Fruit fly (Drosophila melanogaster) whole organism, embryonic: ENCODE data around the gene vir-1.

Experiments
- Abd-B ChIP-seq: fragments of 200-800 bp; sonication (Bioruptor generic); optimal IDR thresholded peaks from 2 replicates; lab custom pipeline; 2018; ENCODE audit warnings: missing biosample characterization, mild to moderate bottlenecking, missing genetic modification characterization, moderate library complexity
- Atf-2 ChIP-seq: fragments of 200-800 bp; sonication (Bioruptor generic); optimal IDR thresholded peaks from 2 replicates; lab custom pipeline; 2016; ENCODE audit warnings: missing biosample characterization, missing genetic modification characterization
- Blimp-1 ChIP-seq: fragments of 200-800 bp; sonication (Bioruptor generic); optimal IDR thresholded peaks from 3 replicates; lab custom pipeline; 2018; ENCODE audit warnings: missing biosample characterization, missing genetic modification characterization, mild to moderate bottlenecking, moderate library complexity, missing genetic modification reagents
- BtbVII ChIP-seq: fragments of 200-800 bp; sonication (Bioruptor generic); optimal IDR thresholded peaks from 3 replicates; lab custom pipeline; 2017; ENCODE audit warnings: missing biosample characterization, mild to moderate bottlenecking, missing genetic modification characterization
- CG1024 ChIP-seq: fragments of 200-800 bp; sonication (Bioruptor generic); IDR thresholded peaks from 2 replicates; pipeline ENCODE4 v1.3.6; 2022; ENCODE audit warnings: missing biosample characterization, missing genetic modification characterization
- CG11695 ChIP-seq: fragments of 200-800 bp; sonication (Bioruptor generic); IDR thresholded peaks from 3 replicates; pipeline ENCODE4 v1.3.6; 2022; ENCODE audit warnings: missing biosample characterization, missing genetic modification characterization
- CG12155 ChIP-seq: fragments of 200-800 bp; sonication (Bioruptor generic); optimal IDR thresholded peaks from 3 replicates; lab custom pipeline; 2016; ENCODE audit warnings: missing biosample characterization, missing genetic modification characterization
- CG13287 ChIP-seq: fragments of 200-800 bp; sonication (Bioruptor generic); IDR thresholded peaks from 2 replicates; pipeline ENCODE4 v1.3.6; 2022; ENCODE audit warnings: missing biosample characterization, missing genetic modification characterization; ENCODE audit not compliant: partially characterized antibody
- CG13424 ChIP-seq: fragments of 200-800 bp; sonication (Bioruptor generic); optimal IDR thresholded peaks from 2 replicates; lab custom pipeline; 2019; ENCODE audit warnings: missing biosample characterization, mild to moderate bottlenecking, missing genetic modification characterization, moderate library complexity
- CG14050 ChIP-seq: fragments of 200-800 bp; sonication (Bioruptor generic); IDR thresholded peaks from 3 replicates; pipeline ENCODE4 v1.3.6; 2022; ENCODE audit warnings: missing biosample characterization, missing genetic modification characterization
- CG14710 ChIP-seq: fragments of 200-800 bp; sonication (Bioruptor generic); optimal IDR thresholded peaks from 3 replicates; lab custom pipeline; 2019; ENCODE audit warnings: missing biosample characterization, mild to moderate bottlenecking, missing genetic modification characterization, moderate library complexity
- CG1647 ChIP-seq: fragments of 200-800 bp; sonication (Bioruptor generic); optimal IDR thresholded peaks from 3 replicates; lab custom pipeline; 2016; ENCODE audit warnings: missing biosample characterization, missing genetic modification characterization
- CG17612 ChIP-seq: fragments of 200-800 bp; sonication (Bioruptor generic); IDR thresholded peaks from 2 replicates; pipeline ENCODE4 v1.3.6; 2022; ENCODE audit warnings: missing biosample characterization, missing genetic modification characterization
- CG17802 ChIP-seq: fragments of 200-800 bp; sonication (Bioruptor generic); optimal IDR thresholded peaks from 2 replicates; lab custom pipeline; 2018; ENCODE audit warnings: missing biosample characterization, mild to moderate bottlenecking, missing genetic modification characterization, moderate library complexity
- CG30020 ChIP-seq: fragments of 200-800 bp; optimal IDR thresholded peaks from 2 replicates; lab custom pipeline; 2019; ENCODE audit warnings: missing biosample characterization, mild to moderate bottlenecking, missing genetic modification characterization, moderate library complexity
- CG30431 ChIP-seq: fragments of 200-800 bp; sonication (Bioruptor generic); optimal IDR thresholded peaks from 2 replicates; lab custom pipeline; 2017; ENCODE audit warnings: missing biosample characterization, missing genetic modification characterization
- CG31365 ChIP-seq: fragments of 200-800 bp; sonication (Bioruptor generic); optimal IDR thresholded peaks from 2 replicates; lab custom pipeline; 2018; ENCODE audit warnings: missing biosample characterization, mild to moderate bottlenecking, missing genetic modification characterization
- CG3163 ChIP-seq: fragments of 200-800 bp; sonication (Bioruptor generic); optimal IDR thresholded peaks from 3 replicates; lab custom pipeline; 2016; ENCODE audit warnings: missing biosample characterization, missing genetic modification characterization
- CG3281 ChIP-seq: fragments of 200-800 bp; sonication (Bioruptor generic); optimal IDR thresholded peaks from 3 replicates; lab custom pipeline; 2017; ENCODE audit warnings: missing biosample characterization, mild to moderate bottlenecking, missing genetic modification characterization
- CG34422 ChIP-seq: fragments of 200-800 bp; sonication (Bioruptor generic); IDR thresholded peaks from 3 replicates; pipeline ENCODE4 v1.3.6; 2022; ENCODE audit warnings: missing biosample characterization, missing genetic modification characterization
- CG4424 ChIP-seq: fragments of 200-800 bp; sonication (Bioruptor generic); optimal IDR thresholded peaks from 3 replicates; lab custom pipeline; 2016; ENCODE audit warnings: missing biosample characterization, missing genetic modification characterization
- CG4617 ChIP-seq: fragments of 200-800 bp; sonication (Bioruptor generic); optimal IDR thresholded peaks from 3 replicates; lab custom pipeline; 2016; ENCODE audit warnings: missing biosample characterization, missing genetic modification characterization, borderline replicate concordance
- CG6791 ChIP-seq: fragments of 200-800 bp; sonication (Bioruptor generic); IDR thresholded peaks from 3 replicates; pipeline ENCODE4 v1.3.6; 2022; ENCODE audit warnings: missing biosample characterization, missing genetic modification characterization; ENCODE audit not compliant: partially characterized antibody
- CG6854 ChIP-seq: fragments of 200-800 bp; sonication (Bioruptor generic); optimal IDR thresholded peaks from 3 replicates; lab custom pipeline; 2017; ENCODE audit warnings: missing biosample characterization, mild to moderate bottlenecking, missing genetic modification characterization
- CG7271 ChIP-seq: fragments of 200-800 bp; sonication (Bioruptor generic); optimal IDR thresholded peaks from 2 replicates; lab custom pipeline; 2018; ENCODE audit warnings: missing biosample characterization, mild to moderate bottlenecking, missing genetic modification characterization, moderate library complexity
- Dbx ChIP-seq: fragments of 200-800 bp; sonication (Bioruptor generic); IDR thresholded peaks from 3 replicates; pipeline ENCODE4 v1.3.6; 2022; ENCODE audit warnings: missing biosample characterization, missing genetic modification characterization
- Dip3 ChIP-seq: fragments of 200-800 bp; sonication (Bioruptor generic); optimal IDR thresholded peaks from 3 replicates; lab custom pipeline; 2016; ENCODE audit warnings: missing biosample characterization, missing genetic modification characterization
- Hey ChIP-seq: fragments of 200-800 bp; sonication (Bioruptor generic); optimal IDR thresholded peaks from 3 replicates; lab custom pipeline; 2018; ENCODE audit warnings: missing biosample characterization, mild to moderate bottlenecking, missing genetic modification characterization
- Lim3 ChIP-seq: fragments of 200-800 bp; sonication (Bioruptor generic); IDR thresholded peaks from 2 replicates; pipeline ENCODE4 v1.3.6; 2022; ENCODE audit warnings: missing biosample characterization, missing genetic modification characterization
- MBD-R2 ChIP-seq: fragments of 200-800 bp; sonication (Bioruptor generic); IDR thresholded peaks from 2 replicates; pipeline ENCODE4 v1.3.6; 2022; ENCODE audit warnings: missing biosample characterization, missing genetic modification characterization
- Max ChIP-seq: fragments of 200-800 bp; sonication (Bioruptor generic); optimal IDR thresholded peaks from 2 replicates; lab custom pipeline; 2016; ENCODE audit warnings: missing biosample characterization, mild to moderate bottlenecking, missing genetic modification characterization
- Optix ChIP-seq: fragments of 200-800 bp; sonication (Bioruptor generic); IDR thresholded peaks from 3 replicates; pipeline ENCODE4 v1.3.6; 2022; ENCODE audit warnings: missing biosample characterization, missing genetic modification characterization
- bowl ChIP-seq: fragments of 200-800 bp; sonication (Bioruptor generic); IDR thresholded peaks from 2 replicates; pipeline ENCODE4 v1.3.6; 2022; ENCODE audit warnings: missing biosample characterization, missing genetic modification characterization
- chm ChIP-seq: fragments of 200-800 bp; sonication (Bioruptor generic); IDR thresholded peaks from 2 replicates; pipeline ENCODE4 v1.3.6; 2022; ENCODE audit warnings: missing biosample characterization, missing genetic modification characterization
- crp ChIP-seq, 2 experiments: fragments of 200-800 bp; sonication (Bioruptor generic); optimal IDR thresholded peaks; 2 replicates in 1 of 2; 3 replicates in 1 of 2; lab custom pipeline; 2017; ENCODE audit warnings: missing biosample characterization in 2 of 2, missing genetic modification characterization in 2 of 2, mild to moderate bottlenecking in 1 of 2, moderate library complexity in 1 of 2
- dmrt99B ChIP-seq: fragments of 200-800 bp; sonication (Bioruptor generic); optimal IDR thresholded peaks from 2 replicates; lab custom pipeline; 2018; ENCODE audit warnings: missing biosample characterization, mild to moderate bottlenecking, missing genetic modification characterization, moderate library complexity
- gro ChIP-seq: fragments of 200-800 bp; sonication (Bioruptor generic); optimal IDR thresholded peaks from 2 replicates; lab custom pipeline; 2016; ENCODE audit warnings: missing biosample characterization, missing genetic modification characterization
- gsb ChIP-seq: fragments of 200-800 bp; sonication (Bioruptor generic); IDR thresholded peaks from 2 replicates; pipeline ENCODE4 v1.3.6; 2022; ENCODE audit warnings: missing biosample characterization, missing genetic modification characterization
- insv ChIP-seq, 2 experiments: fragments of 200-800 bp; sonication (Bioruptor generic); optimal IDR thresholded peaks; 3 replicates each; lab custom pipeline; 2016 to 2018; ENCODE audit warnings: missing biosample characterization in 2 of 2, missing genetic modification characterization in 2 of 2
- ken ChIP-seq: fragments of 200-800 bp; sonication (Bioruptor generic); IDR thresholded peaks from 3 replicates; pipeline ENCODE4 v1.3.6; 2022; ENCODE audit warnings: missing biosample characterization, missing genetic modification characterization
- lov ChIP-seq, 2 experiments: fragments of 200-800 bp in 1 of 2; fragments of >200 bp in 1 of 2; sonication (Bioruptor generic) in 1 of 2; IDR thresholded peaks in 1 of 2; optimal IDR thresholded peaks in 1 of 2; 2 replicates in 1 of 2; 3 replicates in 1 of 2; pipeline versions ENCODE4 v1.3.6 to Lab custom; 2017 to 2022; ENCODE audit warnings: missing biosample characterization in 1 of 2, missing genetic modification characterization in 1 of 2
- mirr ChIP-seq: fragments of 200-800 bp; sonication (Bioruptor generic); optimal IDR thresholded peaks from 3 replicates; lab custom pipeline; 2018; ENCODE audit warnings: missing biosample characterization, mild to moderate bottlenecking, missing genetic modification characterization
- nau ChIP-seq: fragments of 200-800 bp; sonication (Bioruptor generic); optimal IDR thresholded peaks from 3 replicates; lab custom pipeline; 2017; ENCODE audit warnings: missing biosample characterization, mild to moderate bottlenecking, missing genetic modification characterization, missing genetic modification reagents
- phol ChIP-seq: fragments of 200-800 bp; sonication (Bioruptor generic); optimal IDR thresholded peaks from 3 replicates; lab custom pipeline; 2018; ENCODE audit warnings: missing biosample characterization, mild to moderate bottlenecking, missing genetic modification characterization, moderate library complexity
- ranshi ChIP-seq: fragments of 200-800 bp; sonication (Bioruptor generic); IDR thresholded peaks from 2 replicates; pipeline ENCODE4 v1.3.6; 2022; ENCODE audit warnings: missing biosample characterization, missing genetic modification characterization
- sob ChIP-seq: fragments of 200-800 bp; sonication (Bioruptor generic); IDR thresholded peaks from 2 replicates; pipeline ENCODE4 v1.3.6; 2022; ENCODE audit warnings: missing biosample characterization, missing genetic modification characterization
- tll ChIP-seq, 2 experiments: fragments of 200-800 bp in 1 of 2; fragments of >200 bp in 1 of 2; sonication (Bioruptor generic) in 1 of 2; optimal IDR thresholded peaks; 2 replicates each; lab custom pipeline; 2017 to 2019; ENCODE audit warnings: missing biosample characterization in 2 of 2, missing genetic modification characterization in 2 of 2, mild to moderate bottlenecking in 1 of 2, moderate library complexity in 1 of 2
- toy ChIP-seq: fragments of 200-800 bp; sonication (Bioruptor generic); IDR thresholded peaks from 2 replicates; pipeline ENCODE4 v1.3.6; 2022; ENCODE audit warnings: missing biosample characterization, missing genetic modification characterization
- twi ChIP-seq: fragments of 200-800 bp; optimal IDR thresholded peaks from 2 replicates; lab custom pipeline; 2019; ENCODE audit warnings: missing biosample characterization, mild to moderate bottlenecking, missing genetic modification characterization, moderate library complexity

Gene vir-1

dm6 chr2L:12371740-12372139 is 51.5 kb downstream of the vir-1 start (continued):
- TF ChIP-seq ken (peak; percentile 67; the same call in 2 of the 3 replicates), tll (GFP tag; optimal IDR thresholded peaks at IDR 0.05; lab: Kevin White, UChicago) (no peak), Atf-2 (GFP tag; lab: Kevin White, UChicago) (no peak), phol (tag; lab: Kevin White, UChicago) (no peak), Hey (peak; percentile 42), insv (GFP tag; optimal IDR thresholded peaks at IDR 0.05; lab: Kevin White, UChicago) (peak in 1 of 2 experiments; percentile 20), Max (GFP tag; lab: Kevin White, UChicago) (no peak), Dip3 (GFP tag; lab: Kevin White, UChicago) (no peak), mirr (peak; percentile 63), CG13424 (peak; percentile 60), nau (peak; percentile 63), CG17802 (tag; lab: Kevin White, UChicago) (peak; percentile 4), CG4617 (GFP tag; lab: Kevin White, UChicago) (no peak), dmrt99B (tag; lab: Kevin White, UChicago) (peak; percentile 61), bowl (GFP tag; lab: Robert Waterston, UW) (no peak), CG1647 (GFP tag; lab: Kevin White, UChicago) (peak; percentile 4), chm (GFP tag; lab: Robert Waterston, UW) (peak; percentile 83), MBD-R2 (GFP tag; lab: Robert Waterston, UW) (no peak), CG34422 (GFP tag; lab: Robert Waterston, UW) (no peak), CG13287 (no peak), ranshi (GFP tag; lab: Robert Waterston, UW) (peak; percentile 20; the same call in 1 of the 2 replicates), Blimp-1 (GFP tag; lab: Kevin White, UChicago) (peak; percentile 89), gsb (no peak), sob (GFP tag; lab: Robert Waterston, UW) (0 out of 2 replicates have a peak, but pooled peaks have one; percentile 23), lov (optimal IDR thresholded peaks at IDR 0.05; lab: Kevin White, UChicago) (no peak), lov (GFP tag; IDR thresholded peaks at IDR 0.05; lab: Robert Waterston, UW) (peak; percentile 57; the same call in 1 of the 3 replicates), twi (tag; lab: Kevin White, UChicago) (peak; percentile 29), CG30431 (GFP tag; lab: Kevin White, UChicago) (no peak), CG12155 (GFP tag; lab: Kevin White, UChicago) (no peak), CG14710 (peak; percentile 70), CG6854 (GFP tag; lab: Kevin White, UChicago) (peak; percentile 30), CG6791 (GFP tag; lab: Robert Waterston, UW) (no peak; the same call in 2 of the 3 replicates), Dbx (GFP tag; lab: Robert Waterston, UW) (no peak), gro (GFP tag; lab: Kevin White, UChicago) (no peak), Optix (GFP tag; lab: Robert Waterston, UW) (0 out of 3 replicates have a peak, but pooled peaks have one; percentile 24), CG30020 (tag; lab: Kevin White, UChicago) (peak; percentile 0), CG17612 (GFP tag; lab: Robert Waterston, UW) (0 out of 2 replicates have a peak, but pooled peaks have one; percentile 26), toy (no peak), CG31365 (tag; lab: Kevin White, UChicago) (peak; percentile 59), CG1024 (GFP tag; lab: Robert Waterston, UW) (peak; percentile 59; the same call in 1 of the 2 replicates), CG4424 (GFP tag; lab: Kevin White, UChicago) (peak; percentile 28), Lim3 (no peak), crp (GFP tag; optimal IDR thresholded peaks at IDR 0.05; lab: Kevin White, UChicago) (peak in 1 of 2 experiments; percentile 7), CG7271 (tag; lab: Kevin White, UChicago) (no peak), BtbVII (peak; percentile 57), CG3281 (peak; percentile 47), CG3163 (GFP tag; lab: Kevin White, UChicago) (peak; percentile 28), Abd-B (GFP tag; lab: Kevin White, UChicago) (no peak), CG11695 (GFP tag; lab: Robert Waterston, UW) (0 out of 3 replicates have a peak, but pooled peaks have one; percentile 34), CG14050 (GFP tag; lab: Robert Waterston, UW) (0 out of 3 replicates have a peak, but pooled peaks have one; percentile 12)
